Worm (Caenorhabditis elegans): Measurements from ENCODE around the gene pot-2.

The pot-2 gene

DNA sequence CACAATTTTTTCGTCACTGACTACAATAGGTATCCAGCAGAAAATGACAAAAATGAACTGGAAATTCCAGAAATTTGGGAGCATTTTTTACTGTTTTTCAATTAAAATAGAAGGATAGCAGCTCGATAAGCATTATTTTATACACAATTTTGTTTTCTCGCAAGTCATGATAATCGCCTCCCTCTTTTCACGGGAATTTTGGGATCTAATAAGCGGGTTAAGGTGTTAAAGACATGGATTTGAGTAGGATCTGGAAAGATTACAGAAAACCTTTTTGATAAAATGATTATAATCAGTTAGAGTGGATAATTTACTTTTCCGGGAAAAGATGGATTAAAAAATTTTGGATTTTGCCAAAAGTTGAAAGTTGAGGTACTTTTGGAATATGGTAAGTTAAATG is 24.7 kb downstream of the pot-2 start, which contains the start of gene gcy-29:
TSS of gene gcy-29 (minus strand) at position 101 of the 400 bp plus-strand sequence.
- TF ChIP-seq mcd-1 (GFP tag; IDR thresholded peaks at IDR 0.05) (no peak), lsl-1 (GFP tag; optimal IDR thresholded peaks at IDR 0.05) (no peak), ceh-91 (GFP tag; IDR thresholded peaks at IDR 0.05) (no peak), F57C9.4 (tag; optimal IDR thresholded peaks at IDR 0.05) (no peak), nhr-90 (tag; optimal IDR thresholded peaks at IDR 0.05) (no peak), ceh-27 (GFP tag; optimal IDR thresholded peaks at IDR 0.05) (no peak), madf-6 (GFP tag; IDR thresholded peaks at IDR 0.05) (no peak), ztf-22 (GFP tag; optimal IDR thresholded peaks at IDR 0.05) (no peak), F52B5.7 (tag; optimal IDR thresholded peaks at IDR 0.05) (no peak), B0336.3 (GFP tag; IDR thresholded peaks at IDR 0.05) (no peak), lin-35 (GFP tag; optimal IDR thresholded peaks at IDR 0.05) (no peak), ztf-18 (tag; optimal IDR thresholded peaks at IDR 0.05) (no peak), Y95B8A.8 (GFP tag; IDR thresholded peaks at IDR 0.05) (no peak), ccch-3 (GFP tag; optimal IDR thresholded peaks at IDR 0.05) (no peak), F55B11.4 (tag; optimal IDR thresholded peaks at IDR 0.05; ENCODE audit: borderline replicate concordance, insufficient read depth) (no peak)

DNA sequence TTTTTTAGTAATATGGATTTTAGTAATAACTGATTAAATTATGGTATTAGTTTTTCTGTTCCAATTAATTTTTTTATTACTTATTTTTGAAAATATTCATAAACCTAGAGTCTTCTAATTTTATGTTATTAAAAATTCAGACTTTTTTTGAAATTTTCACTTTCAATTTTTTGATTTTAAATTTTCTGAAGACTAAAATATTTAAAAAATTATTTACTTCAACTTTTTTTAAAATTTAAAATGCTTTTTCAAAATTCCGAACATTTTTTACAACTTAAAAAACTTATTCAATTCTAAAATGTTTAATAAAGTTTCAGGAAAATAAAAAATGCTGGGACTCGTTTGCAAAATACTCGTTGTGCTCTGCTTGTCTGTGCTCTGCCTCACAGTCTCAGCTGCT is 26.6 kb downstream of the pot-2 start, which contains the start of gene nlp-41:
TSS of gene nlp-41 (plus strand) at position 301 of the 400 bp plus-strand sequence.
- no peak for TF ChIP-seq hrde-1 (tag; optimal IDR thresholded peaks at IDR 0.05; ENCODE audit: borderline replicate concordance)
- TF ChIP-seq somi-1 (GFP tag; optimal IDR thresholded peaks at IDR 0.05), result no peak
- no peak for TF ChIP-seq B0035.1 (tag; optimal IDR thresholded peaks at IDR 0.05)

DNA sequence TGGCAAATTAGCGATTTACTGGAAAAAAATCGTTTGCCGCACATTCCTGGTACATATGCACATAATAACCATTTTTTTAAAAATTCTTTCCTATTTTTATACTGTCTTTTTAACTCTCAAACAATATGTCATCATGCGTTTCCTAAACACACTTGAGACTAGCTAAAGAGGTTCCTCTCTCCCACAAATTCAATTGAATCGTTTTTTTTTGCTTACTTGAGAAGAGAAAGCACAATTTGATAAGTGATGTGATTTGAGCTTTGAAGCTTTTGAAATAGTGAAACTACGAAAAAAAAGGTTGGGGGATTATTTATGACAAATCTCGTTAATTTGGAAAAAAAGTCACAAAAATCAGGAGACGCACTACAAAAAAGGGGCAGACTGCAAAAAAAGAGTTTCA is 31.0 kb downstream of the pot-2 start:
- no peak for TF ChIP-seq hmg-1.2 (GFP tag; IDR thresholded peaks at IDR 0.05)
- no peak for TF ChIP-seq mcd-1 (GFP tag; IDR thresholded peaks at IDR 0.05)
- no peak for TF ChIP-seq F37B4.10 (GFP tag; IDR thresholded peaks at IDR 0.05)
- TF ChIP-seq ceh-27 (GFP tag; optimal IDR thresholded peaks at IDR 0.05), result no peak
- TF ChIP-seq lsy-27 (tag; optimal IDR thresholded peaks at IDR 0.05; ENCODE audit: borderline replicate concordance, insufficient read depth), result no peak
- no peak for TF ChIP-seq Y53G8AR.9 (GFP tag; conservative IDR thresholded peaks at IDR 0.05)
- no peak for TF ChIP-seq him-1 (tag; optimal IDR thresholded peaks at IDR 0.05)
- no peak for TF ChIP-seq hmg-20 (GFP tag; IDR thresholded peaks at IDR 0.05)
- no peak for TF ChIP-seq F39B2.1 (GFP tag; IDR thresholded peaks at IDR 0.05)
- no peak for TF ChIP-seq sdz-38 (tag; optimal IDR thresholded peaks at IDR 0.05)
- TF ChIP-seq ztf-26 (tag; optimal IDR thresholded peaks at IDR 0.05), result no peak
- TF ChIP-seq sea-2 (GFP tag; IDR thresholded peaks at IDR 0.05), result no peak
- TF ChIP-seq K12H6.12 (tag; optimal IDR thresholded peaks at IDR 0.05), result no peak
- no peak for TF ChIP-seq pha-4 (tag; optimal IDR thresholded peaks at IDR 0.05)
- no peak for TF ChIP-seq F10E7.11 (tag; optimal IDR thresholded peaks at IDR 0.05)
- TF ChIP-seq B0019.2 (GFP tag; conservative IDR thresholded peaks at IDR 0.05), result no peak
- no peak for TF ChIP-seq somi-1 (GFP tag; optimal IDR thresholded peaks at IDR 0.05)
- no peak for TF ChIP-seq xnd-1 (tag; optimal IDR thresholded peaks at IDR 0.05)
- TF ChIP-seq ceh-100 (GFP tag; IDR thresholded peaks at IDR 0.05), result no peak
- TF ChIP-seq aptf-2 (GFP tag; conservative IDR thresholded peaks at IDR 0.05), result no peak

Measured in whole organism, young adult.